Worm (Caenorhabditis elegans) whole organism, midembryonic: ENCODE data around the gene F40G9.19.

Experiments used
- flt-1 ChIP-seq: fragments of 200-800 bp; sonication (Bioruptor generic); IDR thresholded peaks from 2 replicates; pipeline ENCODE4 v1.3.6; 2022; ENCODE audit warnings: missing genetic modification characterization, missing compliant biosample characterization
- ztf-23 ChIP-seq: fragments of 200-800 bp; sonication (Bioruptor generic); IDR thresholded peaks from 2 replicates; pipeline ENCODE4 v1.3.6; 2022; ENCODE audit warnings: missing genetic modification reagents, missing genetic modification characterization, missing compliant biosample characterization

DNA sequence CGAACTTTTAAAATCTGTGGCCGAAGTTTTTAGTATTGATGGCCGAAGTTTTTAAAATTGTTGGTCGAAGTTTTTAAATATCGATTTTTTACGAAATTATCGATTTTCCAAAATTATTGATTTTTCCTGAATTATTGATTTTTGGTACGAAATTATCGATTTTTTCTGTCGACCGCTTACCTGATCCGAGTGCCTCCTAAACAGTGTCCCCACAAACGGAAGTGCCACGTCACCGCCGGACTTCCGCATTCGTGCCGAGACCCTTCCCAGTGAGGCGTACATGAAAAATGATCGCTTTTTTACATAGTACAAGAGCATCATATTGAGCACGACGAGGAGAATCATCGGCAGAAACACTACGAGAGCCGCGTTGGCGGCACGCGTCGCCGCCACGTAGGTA, 30.4 kb downstream of the F40G9.19 start:
- TF ChIP-seq flt-1 (GFP tag; lab: Robert Waterston, UW) (no peak), ztf-23 (GFP tag; lab: Robert Waterston, UW) (no peak)
